Fruit fly (Drosophila melanogaster) whole organism, prepupa: ENCODE results near the gene to.

Source experiments
- CG10631 ChIP-seq: fragments of 200-800 bp; sonication (Bioruptor generic); optimal IDR thresholded peaks from 2 replicates; lab custom pipeline; 2016; ENCODE audit warnings: missing biosample characterization, missing genetic modification characterization
- CG10669 ChIP-seq: fragments of 200-800 bp; sonication (Bioruptor generic); optimal IDR thresholded peaks from 3 replicates; lab custom pipeline; 2018; ENCODE audit warnings: missing biosample characterization, mild to moderate bottlenecking, missing genetic modification characterization, moderate library complexity
- CG11294 ChIP-seq: fragments of 200-800 bp; sonication (Bioruptor generic); IDR thresholded peaks from 2 replicates; pipeline ENCODE4 v1.3.6; 2022; ENCODE audit warnings: missing biosample characterization, missing genetic modification characterization
- CG11762 ChIP-seq: fragments of 200-800 bp; sonication (Bioruptor generic); optimal IDR thresholded peaks from 3 replicates; lab custom pipeline; 2016; ENCODE audit warnings: missing biosample characterization, missing genetic modification characterization; ENCODE audit not compliant: insufficient read depth
- CG1621 ChIP-seq: fragments of 200-800 bp; sonication (Bioruptor generic); optimal IDR thresholded peaks from 3 replicates; lab custom pipeline; 2018; ENCODE audit warnings: missing biosample characterization, mild to moderate bottlenecking, missing genetic modification characterization
- CG3032 ChIP-seq: fragments of 200-800 bp; optimal IDR thresholded peaks from 2 replicates; lab custom pipeline; 2019; ENCODE audit warnings: missing biosample characterization, mild to moderate bottlenecking, missing genetic modification characterization, moderate library complexity
- CG31627 ChIP-seq: fragments of 200-800 bp; sonication (Bioruptor generic); optimal IDR thresholded peaks from 3 replicates; lab custom pipeline; 2016; ENCODE audit warnings: missing biosample characterization, missing genetic modification characterization
- CG32006 ChIP-seq: fragments of 200-800 bp; sonication (Bioruptor generic); optimal IDR thresholded peaks from 3 replicates; lab custom pipeline; 2017; ENCODE audit warnings: missing biosample characterization, mild to moderate bottlenecking, missing genetic modification characterization
- CG34406 ChIP-seq: fragments of 200-800 bp; sonication (Bioruptor generic); optimal IDR thresholded peaks from 3 replicates; lab custom pipeline; 2016; ENCODE audit warnings: missing biosample characterization, missing genetic modification characterization
- CG3919 ChIP-seq: fragments of 200-800 bp; sonication (Bioruptor generic); optimal IDR thresholded peaks from 3 replicates; lab custom pipeline; 2016; ENCODE audit warnings: missing biosample characterization, missing genetic modification characterization
- CG6163 ChIP-seq: fragments of 200-800 bp; sonication (Bioruptor generic); IDR thresholded peaks from 3 replicates; pipeline ENCODE4 v1.3.6; 2022; ENCODE audit warnings: missing biosample characterization, missing genetic modification characterization
- CG6276 ChIP-seq: fragments of 200-800 bp; sonication (Bioruptor generic); optimal IDR thresholded peaks from 2 replicates; lab custom pipeline; 2017; ENCODE audit warnings: missing biosample characterization, mild to moderate bottlenecking, missing genetic modification characterization
- CG6792 ChIP-seq: fragments of 200-800 bp; sonication (Bioruptor generic); optimal IDR thresholded peaks from 3 replicates; lab custom pipeline; 2016; ENCODE audit warnings: missing biosample characterization, missing genetic modification characterization
- CG6808 ChIP-seq: fragments of 200-800 bp; sonication (Bioruptor generic); optimal IDR thresholded peaks from 3 replicates; lab custom pipeline; 2017; ENCODE audit warnings: missing biosample characterization, missing genetic modification characterization, mild to moderate bottlenecking, moderate library complexity, missing genetic modification reagents
- CG7368 ChIP-seq: fragments of 200-800 bp; sonication (Bioruptor generic); optimal IDR thresholded peaks from 3 replicates; lab custom pipeline; 2016; ENCODE audit warnings: missing biosample characterization, missing genetic modification characterization
- CG8119 ChIP-seq: fragments of 200-800 bp; sonication (Bioruptor generic); IDR thresholded peaks from 3 replicates; pipeline ENCODE4 v1.3.6; 2022; ENCODE audit warnings: missing biosample characterization, missing genetic modification characterization
- CG8319 ChIP-seq: fragments of 200-800 bp; sonication (Bioruptor generic); optimal IDR thresholded peaks from 3 replicates; lab custom pipeline; 2016; ENCODE audit warnings: missing biosample characterization, missing genetic modification characterization
- CG9139 ChIP-seq: fragments of 200-800 bp; sonication (Bioruptor generic); optimal IDR thresholded peaks from 3 replicates; lab custom pipeline; 2017; ENCODE audit warnings: missing biosample characterization, mild to moderate bottlenecking, missing genetic modification characterization
- Eip75B ChIP-seq: fragments of 200-800 bp; sonication (Bioruptor generic); optimal IDR thresholded peaks from 3 replicates; lab custom pipeline; 2016; ENCODE audit warnings: missing biosample characterization, missing genetic modification characterization
- Eip78C ChIP-seq: fragments of 200-800 bp; sonication (Bioruptor generic); peaks from one replicate; lab custom pipeline; 2016; ENCODE audit warnings: missing biosample characterization, missing genetic modification characterization
- Hr38 ChIP-seq: sonication (Bioruptor generic); optimal IDR thresholded peaks from 2 replicates; lab custom pipeline; 2016; ENCODE audit warnings: missing biosample characterization, missing genetic modification characterization
- Hr39 ChIP-seq: fragments of 200-800 bp; sonication (Bioruptor generic); optimal IDR thresholded peaks from 2 replicates; lab custom pipeline; 2016; ENCODE audit warnings: missing biosample characterization, missing genetic modification characterization
- Hr4 ChIP-seq: fragments of 200-800 bp; sonication (Bioruptor generic); optimal IDR thresholded peaks from 3 replicates; lab custom pipeline; 2016; ENCODE audit warnings: missing biosample characterization, missing genetic modification characterization
- OdsH ChIP-seq: fragments of 200-800 bp; sonication (Bioruptor generic); optimal IDR thresholded peaks from 3 replicates; lab custom pipeline; 2016; ENCODE audit warnings: missing biosample characterization, missing genetic modification characterization
- Sox102F ChIP-seq: fragments of 200-800 bp; sonication (Bioruptor generic); optimal IDR thresholded peaks from 2 replicates; lab custom pipeline; 2016; ENCODE audit warnings: missing biosample characterization, mild to moderate bottlenecking, missing genetic modification characterization
- Sox15 ChIP-seq: fragments of 200-800 bp; sonication (Bioruptor generic); optimal IDR thresholded peaks from 3 replicates; lab custom pipeline; 2016; ENCODE audit warnings: missing biosample characterization, missing genetic modification characterization
- acj6 ChIP-seq: fragments of 200-800 bp; sonication (Bioruptor generic); optimal IDR thresholded peaks from 3 replicates; lab custom pipeline; 2016; ENCODE audit warnings: missing biosample characterization, missing genetic modification characterization
- cyc ChIP-seq: fragments of 200-800 bp; sonication (Bioruptor generic); optimal IDR thresholded peaks from 3 replicates; lab custom pipeline; 2016; ENCODE audit warnings: missing biosample characterization, missing genetic modification characterization
- dac ChIP-seq: fragments of 200-800 bp; sonication (Bioruptor generic); optimal IDR thresholded peaks from 2 replicates; lab custom pipeline; 2017; ENCODE audit warnings: missing biosample characterization, mild to moderate bottlenecking, missing genetic modification characterization
- dsx ChIP-seq: fragments of 200-800 bp; optimal IDR thresholded peaks from 3 replicates; lab custom pipeline; 2019; ENCODE audit warnings: missing biosample characterization, mild to moderate bottlenecking, missing genetic modification characterization, moderate library complexity; ENCODE audit not compliant: poor library complexity, severe bottlenecking
- eg ChIP-seq: fragments of 200-800 bp; sonication (Bioruptor generic); IDR thresholded peaks from 3 replicates; pipeline ENCODE4 v1.3.6; 2022; ENCODE audit warnings: missing biosample characterization, missing genetic modification characterization
- esn ChIP-seq: fragments of 200-800 bp; sonication (Bioruptor generic); optimal IDR thresholded peaks from 2 replicates; lab custom pipeline; 2016; ENCODE audit warnings: missing biosample characterization, mild to moderate bottlenecking, missing genetic modification characterization, moderate library complexity
- fd59A ChIP-seq: fragments of 200-800 bp; sonication (Bioruptor generic); optimal IDR thresholded peaks from 2 replicates; lab custom pipeline; 2017; ENCODE audit warnings: missing biosample characterization, mild to moderate bottlenecking, missing genetic modification characterization, missing genetic modification reagents
- fkh ChIP-seq: fragments of 200-800 bp; sonication (Bioruptor generic); optimal IDR thresholded peaks from 3 replicates; lab custom pipeline; 2017; ENCODE audit warnings: missing biosample characterization, mild to moderate bottlenecking, missing genetic modification characterization, moderate library complexity
- lz ChIP-seq: fragments of 200-800 bp; sonication (Bioruptor generic); optimal IDR thresholded peaks from 3 replicates; lab custom pipeline; 2016; ENCODE audit warnings: missing biosample characterization, missing genetic modification characterization
- net ChIP-seq: fragments of 200-800 bp; sonication (Bioruptor generic); optimal IDR thresholded peaks from 3 replicates; lab custom pipeline; 2016; ENCODE audit warnings: missing biosample characterization, missing genetic modification characterization
- pdm3 ChIP-seq: fragments of 200-800 bp; sonication (Bioruptor generic); optimal IDR thresholded peaks from 3 replicates; lab custom pipeline; 2016; ENCODE audit warnings: missing biosample characterization, missing genetic modification characterization
- salr ChIP-seq, 2 experiments: fragments of 200-800 bp; sonication (Bioruptor generic); optimal IDR thresholded peaks; 3 replicates each; lab custom pipeline; 2016 to 2018; ENCODE audit warnings: missing biosample characterization in 2 of 2, missing genetic modification characterization in 2 of 2, mild to moderate bottlenecking in 1 of 2
- spab ChIP-seq: fragments of 200-800 bp; sonication (Bioruptor generic); optimal IDR thresholded peaks from 2 replicates; lab custom pipeline; 2017; ENCODE audit warnings: missing biosample characterization, mild to moderate bottlenecking, missing genetic modification characterization, missing genetic modification reagents
- ss ChIP-seq, 2 experiments: fragments of 200-800 bp; sonication (Bioruptor generic); optimal IDR thresholded peaks; 2 replicates in 1 of 2; 3 replicates in 1 of 2; lab custom pipeline; 2017 to 2018; ENCODE audit warnings: mild to moderate bottlenecking in 2 of 2, missing biosample characterization in 2 of 2, missing genetic modification characterization in 2 of 2, moderate library complexity in 1 of 2
- svp ChIP-seq: fragments of 200-800 bp; sonication (Bioruptor generic); peaks from one replicate; lab custom pipeline; 2016; ENCODE audit warnings: missing biosample characterization, missing genetic modification characterization

Gene to

dm6 chr3R:25232271-25232989, 7.5 kb upstream of the to start, which contains the start of gene Cad96Cb (continued):
- peak; percentile 90 for TF ChIP-seq CG6792 (GFP tag; lab: Kevin White, UChicago)
- TF ChIP-seq CG3919 = peak; percentile 95
- TF ChIP-seq Hr38 (GFP tag; lab: Kevin White, UChicago) = peak; percentile 12
- TF ChIP-seq esn (GFP tag; lab: Kevin White, UChicago) = peak; percentile 95
- TF ChIP-seq CG7368 (GFP tag; lab: Kevin White, UChicago) = peak; percentile 80
- peak; percentile 81 for TF ChIP-seq CG6163 (GFP tag; lab: Robert Waterston, UW)
- TF ChIP-seq svp (GFP tag; lab: Kevin White, UChicago) = peak; percentile 98
- peak; percentile 89 for TF ChIP-seq CG8319 (GFP tag; lab: Kevin White, UChicago)
- peak; percentile 92 for TF ChIP-seq pdm3
- TF ChIP-seq spab (GFP tag; lab: Kevin White, UChicago) = peak; percentile 93
- peak; percentile 91 for TF ChIP-seq acj6 (GFP tag; lab: Kevin White, UChicago)
- TF ChIP-seq dac = peak; percentile 91
- peak; percentile 97 for TF ChIP-seq CG6276
- TF ChIP-seq net (GFP tag; lab: Kevin White, UChicago) = peak; percentile 94
- TF ChIP-seq CG10631 (GFP tag; lab: Kevin White, UChicago) = peak; percentile 88
- TF ChIP-seq Sox102F (GFP tag; lab: Kevin White, UChicago) = peak; percentile 92
- TF ChIP-seq fd59A (GFP tag; lab: Kevin White, UChicago) = peak; percentile 89
- peak; percentile 94 for TF ChIP-seq CG8119 (GFP tag; lab: Robert Waterston, UW)
- TF ChIP-seq CG31627 (GFP tag; lab: Kevin White, UChicago) = peak; percentile 92
- peak; percentile 92 for TF ChIP-seq Hr39 (GFP tag; lab: Kevin White, UChicago)
- peak; percentile 90 for TF ChIP-seq CG3032 (tag; lab: Kevin White, UChicago)
- peak; percentile 80; the same call in 2 of the 3 replicates for TF ChIP-seq eg (GFP tag; lab: Robert Waterston, UW)
- peak; percentile 93 for TF ChIP-seq cyc (GFP tag; lab: Kevin White, UChicago)
- peak; percentile 57 to 98 for TF ChIP-seq salr (GFP tag; optimal IDR thresholded peaks at IDR 0.05; lab: Kevin White, UChicago)
- peak; percentile 80 for TF ChIP-seq dsx (GFP tag; lab: Kevin White, UChicago)
- TF ChIP-seq CG11294 (GFP tag; lab: Robert Waterston, UW) = peak; percentile 61
- peak; percentile 98 for TF ChIP-seq CG32006 (GFP tag; lab: Kevin White, UChicago)
- TF ChIP-seq OdsH (GFP tag; lab: Kevin White, UChicago) = peak; percentile 93
- TF ChIP-seq CG9139 (GFP tag; lab: Kevin White, UChicago) = peak; percentile 79
- peak; percentile 84 for TF ChIP-seq Sox15

- TF ChIP-seq CG11762 (GFP tag; lab: Kevin White, UChicago) (no peak), CG1621 (tag; lab: Kevin White, UChicago) (peak; percentile 45)
Observed at dm6 chr3R:25235362-25235761, 4.6 kb upstream of the to start, which contains the start of gene Sil1. Gene Sil1 (minus strand): TSS chr3R:25235529.

- TF ChIP-seq CG3032 (tag; lab: Kevin White, UChicago) (no peak), Eip78C (GFP tag; lab: Kevin White, UChicago) (peak; percentile 16), fkh (GFP tag; lab: Kevin White, UChicago) (peak; percentile 56)
Observed at dm6 chr3R:25236121-25236520, 3.9 kb upstream of the to start.

dm6 chr3R:25237314-25237713, 2.7 kb upstream of the to start, which contains the start of gene Jhbp7:
Gene Jhbp7 (plus strand): TSS chr3R:25237614.
- TF ChIP-seq CG6276 = no peak
- no peak for TF ChIP-seq acj6 (GFP tag; lab: Kevin White, UChicago)
- TF ChIP-seq ss (GFP tag; optimal IDR thresholded peaks at IDR 0.05; lab: Kevin White, UChicago) = peak in 1 of 2 experiments; percentile 0
- TF ChIP-seq CG6808 = no peak
- TF ChIP-seq CG3032 (tag; lab: Kevin White, UChicago) = no peak
- no peak for TF ChIP-seq CG34406 (GFP tag; lab: Kevin White, UChicago)
- no peak for TF ChIP-seq Hr4 (GFP tag; lab: Kevin White, UChicago)
- no peak for TF ChIP-seq Eip75B (GFP tag; lab: Kevin White, UChicago)
- TF ChIP-seq dsx (GFP tag; lab: Kevin White, UChicago) = peak; percentile 8
- no peak for TF ChIP-seq CG10669 (GFP tag; lab: Kevin White, UChicago)
- TF ChIP-seq CG9139 (GFP tag; lab: Kevin White, UChicago) = no peak
- no peak for TF ChIP-seq fkh (GFP tag; lab: Kevin White, UChicago)
- no peak for TF ChIP-seq lz (GFP tag; lab: Kevin White, UChicago)
- TF ChIP-seq, all 60 proteins: peak for 2
